Worm (Caenorhabditis elegans) whole organism, late embryonic: ENCODE data around the gene Y27F2A.11.
"Not testable (repeated sequence)": the region's sequence is repeated elsewhere in the genome, so short reads cannot be mapped to it uniquely, and the experiment has no call there.

Source experiments
- C08G9.2 ChIP-seq: sonication (generic microtip); optimal IDR thresholded peaks from 2 replicates; lab custom pipeline; 2016; ENCODE audit warnings: mild to moderate bottlenecking, missing genetic modification characterization, moderate library complexity, missing compliant biosample characterization
- K09A11.1 ChIP-seq: sonication (generic microtip); optimal IDR thresholded peaks from 2 replicates; lab custom pipeline; 2017; ENCODE audit warnings: antibody characterized with exemption, mild to moderate bottlenecking, missing genetic modification characterization, missing compliant biosample characterization; ENCODE audit not compliant: insufficient read depth
- ceh-18 ChIP-seq: sonication (generic microtip); optimal IDR thresholded peaks from 2 replicates; lab custom pipeline; 2016; ENCODE audit warnings: missing genetic modification characterization, missing compliant biosample characterization
- ceh-31 ChIP-seq: sonication (generic microtip); optimal IDR thresholded peaks from 2 replicates; lab custom pipeline; 2016; ENCODE audit warnings: missing genetic modification characterization, missing compliant biosample characterization
- dve-1 ChIP-seq: sonication (generic microtip); optimal IDR thresholded peaks from 2 replicates; lab custom pipeline; 2017; ENCODE audit warnings: antibody characterized with exemption, mild to moderate bottlenecking, missing genetic modification characterization, missing compliant biosample characterization
- pax-1 ChIP-seq: fragments of 150-350 bp; optimal IDR thresholded peaks from 2 replicates; lab custom pipeline; 2014; ENCODE audit warnings: missing biosample characterization, missing genetic modification characterization
- pha-4 ChIP-seq: fragments of 150-350 bp; optimal IDR thresholded peaks from 2 replicates; lab custom pipeline; 2018; ENCODE audit warnings: missing biosample characterization, missing genetic modification reagents, missing genetic modification characterization
- syd-9 ChIP-seq: sonication (generic microtip); optimal IDR thresholded peaks from 2 replicates; lab custom pipeline; 2016; ENCODE audit warnings: mild to moderate bottlenecking, missing genetic modification characterization, moderate library complexity, missing compliant biosample characterization
- unc-3 ChIP-seq, 2 experiments: fragments of 200-800 bp in 1 of 2; sonication (Bioruptor generic) in 1 of 2; sonication (generic microtip) in 1 of 2; conservative IDR thresholded peaks in 1 of 2; optimal IDR thresholded peaks in 1 of 2; 2 replicates each; pipeline versions ENCODE4 v1.3.6 to Lab custom; 2016 to 2022; ENCODE audit warnings: missing compliant biosample characterization in 2 of 2, missing genetic modification characterization in 2 of 2, missing genetic modification reagents in 1 of 2

ce11 chrII:3144552-3144951, 44.6 kb upstream of the Y27F2A.11 start, which contains the start of gene sri-43:
- not testable (repeated sequence) for TF ChIP-seq pha-4; K09A11.1 (tag; lab: Kevin White, UChicago); pax-1; dve-1 (tag; lab: Kevin White, UChicago); ceh-18 (tag; lab: Kevin White, UChicago); ceh-31 (tag; lab: Kevin White, UChicago); syd-9 (tag; lab: Kevin White, UChicago); C08G9.2 (tag; lab: Kevin White, UChicago); unc-3 (GFP tag; conservative IDR thresholded peaks at IDR 0.05; lab: Robert Waterston, UW); unc-3 (tag; optimal IDR thresholded peaks at IDR 0.05; lab: Kevin White, UChicago)
